Fruit fly (Drosophila melanogaster): Measurements from ENCODE around the gene CG14805.
A peak's percentile ranks its signal among the peaks of the same experiment; 100 is the strongest.

The CG14805 gene

dm6 chrX:1897384-1897783 is 20.3 kb downstream of the CG14805 start (continued):
- peak; percentile 28 for TF ChIP-seq CG34406 (GFP tag; optimal IDR thresholded peaks at IDR 0.05)
- TF ChIP-seq CG31627 (GFP tag; optimal IDR thresholded peaks at IDR 0.05) = peak; percentile 69
- no peak for TF ChIP-seq Eip93F (GFP tag; optimal IDR thresholded peaks at IDR 0.05)
- no peak for TF ChIP-seq CG6854 (GFP tag; optimal IDR thresholded peaks at IDR 0.05)
- TF ChIP-seq svp (GFP tag) = peak; percentile 74
- peak; percentile 17 for TF ChIP-seq CG1621 (tag; optimal IDR thresholded peaks at IDR 0.05)
- peak; percentile 44 for TF ChIP-seq Ets96B (tag; optimal IDR thresholded peaks at IDR 0.05)
- peak; percentile 71 for TF ChIP-seq cyc (GFP tag; optimal IDR thresholded peaks at IDR 0.05)
- peak; percentile 63 for TF ChIP-seq CG32006 (GFP tag; optimal IDR thresholded peaks at IDR 0.05)
- TF ChIP-seq Blimp-1 (GFP tag; optimal IDR thresholded peaks at IDR 0.05) = no peak
- no peak for TF ChIP-seq spab (GFP tag; optimal IDR thresholded peaks at IDR 0.05)
- TF ChIP-seq Met (GFP tag; optimal IDR thresholded peaks at IDR 0.05) = no peak
- no peak for TF ChIP-seq pdm3 (GFP tag; optimal IDR thresholded peaks at IDR 0.05)
- TF ChIP-seq CG6163 (GFP tag; IDR thresholded peaks at IDR 0.05) = peak; percentile 65
- TF ChIP-seq Sox15 (GFP tag; optimal IDR thresholded peaks at IDR 0.05) = no peak
- no peak for TF ChIP-seq dsx (GFP tag; optimal IDR thresholded peaks at IDR 0.05; ENCODE audit: poor library complexity, severe bottlenecking)
- no peak for TF ChIP-seq Sox102F (GFP tag; optimal IDR thresholded peaks at IDR 0.05)
- no peak for TF ChIP-seq fd85E (GFP tag; optimal IDR thresholded peaks at IDR 0.05)
- no peak for TF ChIP-seq CG9139 (GFP tag; optimal IDR thresholded peaks at IDR 0.05)
- peak; percentile 87 for TF ChIP-seq Eip78C (GFP tag)
- no peak for TF ChIP-seq Hr38 (GFP tag; optimal IDR thresholded peaks at IDR 0.05)
- no peak for TF ChIP-seq Ets21C (GFP tag; optimal IDR thresholded peaks at IDR 0.05)
- TF ChIP-seq CG6276 (GFP tag; optimal IDR thresholded peaks at IDR 0.05) = no peak
- peak; percentile 68 for TF ChIP-seq eg (GFP tag; IDR thresholded peaks at IDR 0.05)
- TF ChIP-seq achi (GFP tag; optimal IDR thresholded peaks at IDR 0.05) = no peak
- TF ChIP-seq CG10631 (GFP tag; optimal IDR thresholded peaks at IDR 0.05) = peak; percentile 42
- peak; percentile 62 for TF ChIP-seq CG3919 (GFP tag; optimal IDR thresholded peaks at IDR 0.05)

dm6 chrX:1899445-1900085 is 22.4 kb downstream of the CG14805 start:
- peak; percentile 56 for TF ChIP-seq Blimp-1 (GFP tag; optimal IDR thresholded peaks at IDR 0.05)
- TF ChIP-seq ss (GFP tag; optimal IDR thresholded peaks at IDR 0.05) = peak in 1 of 2 experiments; percentile 46
- TF ChIP-seq CG3919 (GFP tag; optimal IDR thresholded peaks at IDR 0.05) = peak; percentile 51
- peak; percentile 19 for TF ChIP-seq CG7368 (GFP tag; optimal IDR thresholded peaks at IDR 0.05)
- no peak for TF ChIP-seq fd85E (GFP tag; optimal IDR thresholded peaks at IDR 0.05)
- no peak for TF ChIP-seq Sox102F (GFP tag; optimal IDR thresholded peaks at IDR 0.05)
- TF ChIP-seq fkh (GFP tag; optimal IDR thresholded peaks at IDR 0.05) = peak; percentile 57
- peak; percentile 11 for TF ChIP-seq Eip78C (GFP tag)
- peak; percentile 17 for TF ChIP-seq Sox14 (GFP tag; optimal IDR thresholded peaks at IDR 0.05)
- TF ChIP-seq dsx (GFP tag; optimal IDR thresholded peaks at IDR 0.05; ENCODE audit: poor library complexity, severe bottlenecking) = peak; percentile 17
- peak; percentile 26 for TF ChIP-seq Lpt (GFP tag; optimal IDR thresholded peaks at IDR 0.05)
- TF ChIP-seq Smox (GFP tag; optimal IDR thresholded peaks at IDR 0.05) = no peak
- 0 out of 3 replicates have a peak, but pooled peaks have one; percentile 12 for TF ChIP-seq CG6163 (GFP tag; IDR thresholded peaks at IDR 0.05)
- TF ChIP-seq Eip93F (GFP tag; optimal IDR thresholded peaks at IDR 0.05) = no peak
- TF ChIP-seq net (GFP tag; optimal IDR thresholded peaks at IDR 0.05) = peak; percentile 42

- peak; percentile 0 for TF ChIP-seq CG6792 (GFP tag; optimal IDR thresholded peaks at IDR 0.05)
- no peak for TF ChIP-seq CG1621 (tag; optimal IDR thresholded peaks at IDR 0.05)
- TF ChIP-seq Blimp-1 (GFP tag; optimal IDR thresholded peaks at IDR 0.05) = no peak
- TF ChIP-seq fd85E (GFP tag; optimal IDR thresholded peaks at IDR 0.05) = no peak
- TF ChIP-seq Eip93F (GFP tag; optimal IDR thresholded peaks at IDR 0.05) = peak; percentile 22
- no peak for TF ChIP-seq CG11902 (GFP tag; optimal IDR thresholded peaks at IDR 0.05)
- TF ChIP-seq Hr39 (GFP tag; optimal IDR thresholded peaks at IDR 0.05) = no peak
- TF ChIP-seq topi (GFP tag; optimal IDR thresholded peaks at IDR 0.05) = peak; percentile 11
- TF ChIP-seq Eip75B (GFP tag; optimal IDR thresholded peaks at IDR 0.05) = no peak
- TF ChIP-seq CG4318 (GFP tag; optimal IDR thresholded peaks at IDR 0.05) = no peak
- TF ChIP-seq ss (GFP tag; optimal IDR thresholded peaks at IDR 0.05) = no peak
- TF ChIP-seq CG31627 (GFP tag; optimal IDR thresholded peaks at IDR 0.05) = peak; percentile 0
- TF ChIP-seq achi (GFP tag; optimal IDR thresholded peaks at IDR 0.05) = peak; percentile 23
- peak; percentile 36 for TF ChIP-seq fkh (GFP tag; optimal IDR thresholded peaks at IDR 0.05)
- peak; percentile 31 for TF ChIP-seq esn (GFP tag; optimal IDR thresholded peaks at IDR 0.05)
- TF ChIP-seq dsx (GFP tag; optimal IDR thresholded peaks at IDR 0.05; ENCODE audit: poor library complexity, severe bottlenecking) = no peak
- peak; percentile 18 for TF ChIP-seq CG32006 (GFP tag; optimal IDR thresholded peaks at IDR 0.05)
- no peak for TF ChIP-seq Ets96B (tag; optimal IDR thresholded peaks at IDR 0.05)
- no peak for TF ChIP-seq CG8119 (GFP tag; IDR thresholded peaks at IDR 0.05)
- TF ChIP-seq CG8319 (GFP tag; optimal IDR thresholded peaks at IDR 0.05) = no peak
- peak; percentile 28 for TF ChIP-seq vri (GFP tag; optimal IDR thresholded peaks at IDR 0.05)
- no peak for TF ChIP-seq CG10631 (GFP tag; optimal IDR thresholded peaks at IDR 0.05)
- peak; percentile 40 for TF ChIP-seq Eip78C (GFP tag)
These were observed 23.2 kb downstream of the CG14805 start, which contains the start of gene arm for dm6 chrX:1900123-1900818. Gene arm, minus strand, starts transcription at chrX:1900646.
